Fruit fly (Drosophila melanogaster): Measurements from ENCODE around the gene borr.

- no peak for TF ChIP-seq CG11294 (GFP tag; IDR thresholded peaks at IDR 0.05)
- no peak for TF ChIP-seq lz (GFP tag; optimal IDR thresholded peaks at IDR 0.05)
- TF ChIP-seq CG31627 (GFP tag; optimal IDR thresholded peaks at IDR 0.05): no peak
- TF ChIP-seq esn (GFP tag; optimal IDR thresholded peaks at IDR 0.05): no peak
- no peak for TF ChIP-seq Hr4 (GFP tag; optimal IDR thresholded peaks at IDR 0.05)
These were observed 8.7 kb downstream of the borr start for dm6 chr2L:9244263-9244662.
